Worm (Caenorhabditis elegans) whole organism, L4/young adult: ENCODE results near the gene fbxa-32.

Experiments
- W03F9.2 ChIP-seq: fragments of 150-350 bp; optimal IDR thresholded peaks from 2 replicates; lab custom pipeline; 2014; ENCODE audit warnings: missing biosample characterization, missing genetic modification characterization
- dao-5 ChIP-seq: sonication (generic microtip); optimal IDR thresholded peaks from 2 replicates; lab custom pipeline; 2016; ENCODE audit warnings: missing genotype, missing genetic modification characterization, moderate library complexity, missing compliant biosample characterization
- him-1 ChIP-seq: sonication (generic microtip); optimal IDR thresholded peaks from 2 replicates; lab custom pipeline; 2016; ENCODE audit warnings: missing genotype, missing genetic modification reagents, missing genetic modification characterization, missing compliant biosample characterization

DNA sequence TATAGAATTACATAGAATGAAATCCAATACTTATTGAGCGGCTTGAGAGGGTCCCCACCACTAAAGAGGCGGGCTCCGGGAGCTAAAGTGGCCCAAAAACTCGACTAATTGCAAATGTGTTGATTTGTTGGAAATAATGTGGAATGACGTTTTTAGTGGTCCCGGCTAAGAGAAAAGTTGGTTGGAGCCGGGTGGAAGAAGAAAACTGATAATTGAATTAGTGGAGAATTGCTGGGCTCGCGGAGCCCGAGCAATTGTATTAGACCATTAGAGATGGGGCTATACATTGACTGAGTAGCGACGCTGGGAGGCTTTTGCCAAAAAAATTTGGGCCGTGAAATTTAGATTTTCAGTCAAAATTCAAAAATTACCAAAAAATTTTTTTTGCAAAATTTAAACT, 43.5 kb downstream of the fbxa-32 start:
- TF ChIP-seq dao-5 (tag; lab: Kevin White, UChicago), result no peak
- TF ChIP-seq him-1, result no peak
- TF ChIP-seq W03F9.2, result no peak
